Fruit fly (Drosophila melanogaster) whole organism, wandering third instar larva: Measurements from ENCODE around the gene CG14153.

ENCODE experiments used
- Abd-B ChIP-seq: fragments of >200 bp; optimal IDR thresholded peaks from 2 replicates; lab custom pipeline; 2017; ENCODE audit warnings: missing biosample characterization, missing genetic modification characterization
- CG32264 ChIP-seq: fragments of 200-800 bp; sonication (Bioruptor generic); optimal IDR thresholded peaks from 2 replicates; lab custom pipeline; 2016; ENCODE audit warnings: missing biosample characterization, missing genetic modification characterization
- CG9705 ChIP-seq: fragments of 200-800 bp; sonication (Bioruptor generic); optimal IDR thresholded peaks from 2 replicates; lab custom pipeline; 2018; ENCODE audit warnings: missing biosample characterization, mild to moderate bottlenecking, missing genetic modification characterization
- Dfd ChIP-seq: fragments of >200 bp; optimal IDR thresholded peaks from 2 replicates; lab custom pipeline; 2017; ENCODE audit warnings: missing biosample characterization, missing genetic modification characterization
- Dif ChIP-seq: fragments of 200-275, 200-300 bp; sonication (Bioruptor generic); optimal IDR thresholded peaks from 2 replicates; lab custom pipeline; 2018; ENCODE audit warnings: missing biosample characterization, missing genetic modification characterization; ENCODE audit not compliant: partially characterized antibody
- GATAd ChIP-seq: sonication (Bioruptor generic); optimal IDR thresholded peaks from 2 replicates; lab custom pipeline; 2016; ENCODE audit warnings: missing biosample characterization, missing genetic modification characterization
- HLH106 ChIP-seq: fragments of 200-800 bp; optimal IDR thresholded peaks from 3 replicates; lab custom pipeline; 2019; ENCODE audit warnings: missing biosample characterization, mild to moderate bottlenecking, missing genetic modification characterization, moderate library complexity
- Hnf4 ChIP-seq: fragments of 200-800 bp; sonication (Bioruptor generic); optimal IDR thresholded peaks from 2 replicates; lab custom pipeline; 2016; ENCODE audit warnings: missing biosample characterization, mild to moderate bottlenecking, missing genetic modification characterization
- Hr78 ChIP-seq: fragments of >200 bp; optimal IDR thresholded peaks from 2 replicates; lab custom pipeline; 2017; ENCODE audit warnings: missing biosample characterization, missing genetic modification characterization
- Hr83 ChIP-seq: fragments of 200-300 bp; sonication (Bioruptor generic); optimal IDR thresholded peaks from 2 replicates; lab custom pipeline; 2016; ENCODE audit warnings: missing biosample characterization, mild to moderate bottlenecking, missing genetic modification characterization, moderate library complexity; ENCODE audit not compliant: poor library complexity, severe bottlenecking
- Jra ChIP-seq: sonication (Bioruptor generic); optimal IDR thresholded peaks from 2 replicates; lab custom pipeline; 2016; ENCODE audit warnings: missing biosample characterization, missing genetic modification characterization
- Myc ChIP-seq: fragments of >200 bp; optimal IDR thresholded peaks from 2 replicates; lab custom pipeline; 2017
- N ChIP-seq: fragments of >200 bp; optimal IDR thresholded peaks from 2 replicates; lab custom pipeline; 2018; ENCODE audit warnings: missing biosample characterization, missing external identifiers, missing genetic modification characterization
- OdsH ChIP-seq: fragments of 200-800 bp; sonication (Bioruptor generic); optimal IDR thresholded peaks from 2 replicates; lab custom pipeline; 2016; ENCODE audit warnings: missing biosample characterization, mild to moderate bottlenecking, missing genetic modification characterization
- Rel ChIP-seq, 2 experiments: fragments of 200-800 bp; sonication (Bioruptor generic) in 1 of 2; optimal IDR thresholded peaks; 2 replicates in 1 of 2; 3 replicates in 1 of 2; lab custom pipeline; 2016 to 2019; ENCODE audit warnings: mild to moderate bottlenecking in 2 of 2, missing biosample characterization in 2 of 2, missing genetic modification characterization in 2 of 2, moderate library complexity in 1 of 2
- Sp1 ChIP-seq: fragments of 200-800 bp; sonication (Bioruptor generic); optimal IDR thresholded peaks from 3 replicates; lab custom pipeline; 2019; ENCODE audit warnings: missing biosample characterization, mild to moderate bottlenecking, missing genetic modification characterization, moderate library complexity
- Vsx2 ChIP-seq: fragments of 200-300, 225-300 bp; sonication (Bioruptor generic); optimal IDR thresholded peaks from 2 replicates; lab custom pipeline; 2018; ENCODE audit warnings: missing biosample characterization, missing genetic modification characterization; ENCODE audit not compliant: partially characterized antibody
- br ChIP-seq: fragments of 200-800 bp; sonication (Bioruptor generic); optimal IDR thresholded peaks from 2 replicates; lab custom pipeline; 2016; ENCODE audit warnings: missing biosample characterization, missing genetic modification characterization
- brk ChIP-seq: fragments of 200-800 bp; sonication (Bioruptor generic); optimal IDR thresholded peaks from 2 replicates; lab custom pipeline; 2016; ENCODE audit warnings: missing biosample characterization, mild to moderate bottlenecking, missing genetic modification characterization
- dl ChIP-seq, 2 experiments: fragments of 175-275, 200-275 bp in 1 of 2; fragments of 200-275 bp in 1 of 2; sonication (Bioruptor generic); optimal IDR thresholded peaks; lab custom pipeline; 2018; ENCODE audit warnings: mild to moderate bottlenecking in 2 of 2, missing biosample characterization in 2 of 2, missing genetic modification characterization in 2 of 2, moderate library complexity in 2 of 2; ENCODE audit not compliant: partially characterized antibody in 2 of 2, insufficient read depth in 1 of 2
- dmrt93B ChIP-seq: fragments of 200-800 bp; sonication (Bioruptor generic); optimal IDR thresholded peaks from 2 replicates; lab custom pipeline; 2018; ENCODE audit warnings: missing biosample characterization, mild to moderate bottlenecking, missing genetic modification characterization
- dsf ChIP-seq: sonication (Bioruptor generic); optimal IDR thresholded peaks from 2 replicates; lab custom pipeline; 2016; ENCODE audit warnings: missing biosample characterization, missing genetic modification characterization, borderline replicate concordance
- ey ChIP-seq: fragments of 200-800 bp; sonication (Bioruptor generic); optimal IDR thresholded peaks from 2 replicates; lab custom pipeline; 2016; ENCODE audit warnings: missing biosample characterization, missing genetic modification characterization
- foxo ChIP-seq, 2 experiments: fragments of 200-800 bp; sonication (Bioruptor generic); optimal IDR thresholded peaks; 2 replicates in 1 of 2; 3 replicates in 1 of 2; lab custom pipeline; 2016 to 2017; ENCODE audit warnings: missing biosample characterization in 2 of 2, missing genetic modification characterization in 2 of 2
- fru ChIP-seq: fragments of 200-800 bp; sonication (Bioruptor generic); optimal IDR thresholded peaks from 3 replicates; lab custom pipeline; 2016; ENCODE audit warnings: missing biosample characterization, mild to moderate bottlenecking, missing genetic modification characterization
- h ChIP-seq: fragments of 200-800 bp; sonication (Bioruptor generic); optimal IDR thresholded peaks from 3 replicates; lab custom pipeline; 2016; ENCODE audit warnings: missing biosample characterization, mild to moderate bottlenecking, missing genetic modification characterization
- jim ChIP-seq: fragments of 175-275, 200-325 bp; sonication (Bioruptor generic); optimal IDR thresholded peaks from 2 replicates; lab custom pipeline; 2016; ENCODE audit warnings: missing biosample characterization, mild to moderate bottlenecking, missing genetic modification characterization
- lola ChIP-seq: fragments of >200 bp; optimal IDR thresholded peaks from 2 replicates; lab custom pipeline; 2017; ENCODE audit warnings: missing biosample characterization, missing genetic modification characterization
- pan ChIP-seq: fragments of >200 bp; optimal IDR thresholded peaks from 2 replicates; lab custom pipeline; 2017
- psq ChIP-seq: fragments of 200-800 bp; sonication (Bioruptor generic); optimal IDR thresholded peaks from 3 replicates; lab custom pipeline; 2017; ENCODE audit warnings: missing biosample characterization, mild to moderate bottlenecking, missing genetic modification characterization, moderate library complexity
- rgr ChIP-seq: fragments of 200-800 bp; sonication (Bioruptor generic); optimal IDR thresholded peaks from 3 replicates; lab custom pipeline; 2016; ENCODE audit warnings: missing biosample characterization, mild to moderate bottlenecking, missing genetic modification characterization
- sage ChIP-seq: fragments of 200-800 bp; sonication (Bioruptor generic); optimal IDR thresholded peaks from 2 replicates; lab custom pipeline; 2016; ENCODE audit warnings: missing biosample characterization, mild to moderate bottlenecking, missing genetic modification characterization
- sv ChIP-seq: fragments of 200-800 bp; sonication (Bioruptor generic); optimal IDR thresholded peaks from 3 replicates; lab custom pipeline; 2016; ENCODE audit warnings: missing biosample characterization, missing genetic modification characterization
- tai ChIP-seq: sonication (Bioruptor generic); optimal IDR thresholded peaks from 2 replicates; lab custom pipeline; 2016; ENCODE audit warnings: missing biosample characterization, missing genetic modification characterization
- usp ChIP-seq: fragments of >200 bp; optimal IDR thresholded peaks from 2 replicates; lab custom pipeline; 2017; ENCODE audit warnings: missing biosample characterization, missing genetic modification characterization
- woc ChIP-seq: sonication (Bioruptor generic); optimal IDR thresholded peaks from 2 replicates; lab custom pipeline; 2016; ENCODE audit warnings: missing biosample characterization, mild to moderate bottlenecking, missing genetic modification characterization

Gene CG14153

dm6 chr3L:10674940-10675339 is 31.6 kb downstream of the CG14153 start:
- TF ChIP-seq br (GFP tag; lab: Kevin White, UChicago) = no peak
- no peak for TF ChIP-seq tai (GFP tag; lab: Kevin White, UChicago)
- no peak for TF ChIP-seq Jra
- no peak for TF ChIP-seq usp (GFP tag; lab: Kevin White, UChicago)

- no peak for TF ChIP-seq ey (GFP tag; lab: Kevin White, UChicago)
- TF ChIP-seq br (GFP tag; lab: Kevin White, UChicago) = no peak
- no peak for TF ChIP-seq dsf (GFP tag; lab: Kevin White, UChicago)
- no peak for TF ChIP-seq lola (GFP tag; lab: Kevin White, UChicago)
- no peak for TF ChIP-seq N
- no peak for TF ChIP-seq CG9705 (GFP tag; lab: Kevin White, UChicago)
- TF ChIP-seq Rel (GFP tag; optimal IDR thresholded peaks at IDR 0.05; lab: Kevin White, UChicago) = peak; percentile 53
- TF ChIP-seq Rel (tag; optimal IDR thresholded peaks at IDR 0.05; lab: Kevin White, UChicago) = peak; percentile 45
- no peak for TF ChIP-seq Hr83 (GFP tag; lab: Kevin White, UChicago)
- no peak for TF ChIP-seq Hr78 (GFP tag; lab: Kevin White, UChicago)
- no peak for TF ChIP-seq Abd-B
- TF ChIP-seq sage (GFP tag; lab: Kevin White, UChicago) = peak; percentile 64
- no peak for TF ChIP-seq GATAd (GFP tag; lab: Kevin White, UChicago)
- TF ChIP-seq Hnf4 (GFP tag; lab: Kevin White, UChicago) = no peak
- peak; percentile 23 for TF ChIP-seq psq (GFP tag; lab: Kevin White, UChicago)
- TF ChIP-seq Myc = no peak
- TF ChIP-seq jim (GFP tag; lab: Kevin White, UChicago) = peak; percentile 49
- no peak for TF ChIP-seq OdsH (GFP tag; lab: Kevin White, UChicago)
- TF ChIP-seq sv (GFP tag; lab: Kevin White, UChicago) = no peak
- peak; percentile 49 for TF ChIP-seq brk (GFP tag; lab: Kevin White, UChicago)
- TF ChIP-seq dmrt93B (GFP tag; lab: Kevin White, UChicago) = no peak
- peak; percentile 5 for TF ChIP-seq HLH106 (tag; lab: Kevin White, UChicago)
- peak; percentile 14 for TF ChIP-seq rgr (GFP tag; lab: Kevin White, UChicago)
- no peak for TF ChIP-seq dl (GFP tag; optimal IDR thresholded peaks at IDR 0.05; lab: Kevin White, UChicago; ENCODE audit: insufficient read depth in 1 of 2, partially characterized antibody in 2 of 2)
- no peak for TF ChIP-seq Vsx2 (GFP tag; lab: Kevin White, UChicago)
- no peak for TF ChIP-seq foxo (GFP tag; optimal IDR thresholded peaks at IDR 0.05; lab: Kevin White, UChicago)
- no peak for TF ChIP-seq h (GFP tag; lab: Kevin White, UChicago)
- no peak for TF ChIP-seq CG32264 (GFP tag; lab: Kevin White, UChicago)
- peak; percentile 74 for TF ChIP-seq Sp1 (GFP tag; lab: Kevin White, UChicago)
- no peak for TF ChIP-seq woc (GFP tag; lab: Kevin White, UChicago)
These were observed 32.5 kb downstream of the CG14153 start for dm6 chr3L:10675635-10676393.

DNA sequence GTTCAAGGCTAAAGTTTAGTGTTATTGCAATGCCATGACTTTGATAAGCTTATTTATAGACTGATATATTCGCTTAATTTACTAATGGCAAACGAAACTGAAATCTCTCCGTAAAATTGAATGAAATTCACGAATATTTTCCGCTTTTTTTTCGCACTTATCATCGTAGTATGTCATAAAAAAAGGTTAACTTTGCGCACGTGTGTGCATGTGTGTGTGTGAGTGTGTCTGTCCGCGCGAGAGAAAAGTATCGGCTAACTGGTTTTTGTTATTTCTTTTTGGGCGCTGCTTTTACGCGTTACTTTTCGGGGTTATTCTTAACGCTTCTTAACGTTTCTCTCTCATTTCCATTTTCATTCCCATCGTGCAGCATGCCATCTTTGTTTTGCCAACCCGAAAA is 34.5 kb downstream of the CG14153 start:
- TF ChIP-seq Sp1 (GFP tag; lab: Kevin White, UChicago) (no peak), Rel (GFP tag; optimal IDR thresholded peaks at IDR 0.05; lab: Kevin White, UChicago) (no peak), Rel (tag; optimal IDR thresholded peaks at IDR 0.05; lab: Kevin White, UChicago) (peak; percentile 7), psq (GFP tag; lab: Kevin White, UChicago) (peak; percentile 66)

- TF ChIP-seq OdsH (GFP tag; lab: Kevin White, UChicago) (peak; percentile 86), woc (GFP tag; lab: Kevin White, UChicago) (peak; percentile 84), tai (GFP tag; lab: Kevin White, UChicago) (peak; percentile 69), N (no peak), ey (GFP tag; lab: Kevin White, UChicago) (peak; percentile 86), sv (GFP tag; lab: Kevin White, UChicago) (peak; percentile 85), Dif (GFP tag; lab: Kevin White, UChicago) (no peak), Hr78 (GFP tag; lab: Kevin White, UChicago) (no peak), h (GFP tag; lab: Kevin White, UChicago) (peak; percentile 91), CG32264 (GFP tag; lab: Kevin White, UChicago) (peak; percentile 65), CG9705 (GFP tag; lab: Kevin White, UChicago) (peak; percentile 66), Rel (GFP tag; optimal IDR thresholded peaks at IDR 0.05; lab: Kevin White, UChicago) (peak; percentile 16), Rel (tag; optimal IDR thresholded peaks at IDR 0.05; lab: Kevin White, UChicago) (peak; percentile 53), pan (lab: Kevin White, UChicago) (no peak), br (GFP tag; lab: Kevin White, UChicago) (peak; percentile 96), foxo (GFP tag; optimal IDR thresholded peaks at IDR 0.05; lab: Kevin White, UChicago) (peak in 1 of 2 experiments; percentile 93), usp (GFP tag; lab: Kevin White, UChicago) (no peak), GATAd (GFP tag; lab: Kevin White, UChicago) (no peak), brk (GFP tag; lab: Kevin White, UChicago) (peak; percentile 54), jim (GFP tag; lab: Kevin White, UChicago) (peak; percentile 42), Dfd (GFP tag; lab: Kevin White, UChicago) (peak; percentile 74), Jra (peak; percentile 82), HLH106 (tag; lab: Kevin White, UChicago) (peak; percentile 90), Myc (no peak), Hnf4 (GFP tag; lab: Kevin White, UChicago) (peak; percentile 74), fru (GFP tag; lab: Kevin White, UChicago) (peak; percentile 94), psq (GFP tag; lab: Kevin White, UChicago) (peak; percentile 82), lola (GFP tag; lab: Kevin White, UChicago) (no peak), Hr83 (GFP tag; lab: Kevin White, UChicago) (no peak), dsf (GFP tag; lab: Kevin White, UChicago) (no peak), dmrt93B (GFP tag; lab: Kevin White, UChicago) (peak; percentile 71)
These were observed 35.3 kb downstream of the CG14153 start for dm6 chr3L:10678545-10679067.
